Worm (Caenorhabditis elegans) whole organism, midembryonic: ENCODE results near the gene sars-1.

Experiments
- cog-1 ChIP-seq: sonication (generic microtip); optimal IDR thresholded peaks from 2 replicates; lab custom pipeline; 2016; ENCODE audit warnings: missing genetic modification characterization, missing compliant biosample characterization
- klf-2 ChIP-seq: fragments of 200-800 bp; sonication (Bioruptor generic); conservative IDR thresholded peaks from 2 replicates; pipeline ENCODE4 v1.3.6; 2022; ENCODE audit warnings: missing genetic modification reagents, missing genetic modification characterization, missing compliant biosample characterization
- med-1 ChIP-seq: sonication (generic microtip); optimal IDR thresholded peaks from 2 replicates; lab custom pipeline; 2017; ENCODE audit warnings: missing genetic modification characterization, mild to moderate bottlenecking, missing compliant biosample characterization, antibody characterized with exemption, missing genetic modification reagents; ENCODE audit not compliant: insufficient read depth
- ztf-29 ChIP-seq: fragments of 200-800 bp; sonication (Bioruptor generic); IDR thresholded peaks from 2 replicates; pipeline ENCODE4 v1.3.6; 2022; ENCODE audit warnings: missing genetic modification reagents, missing genetic modification characterization, missing compliant biosample characterization

- TF ChIP-seq cog-1 (tag; lab: Kevin White, UChicago) (no peak), ztf-29 (GFP tag; lab: Robert Waterston, UW) (no peak), klf-2 (GFP tag; lab: Robert Waterston, UW) (no peak), med-1 (GFP tag; lab: Kevin White, UChicago) (no peak)
Measured at ce11 chrIV:10036966-10037365, 33.4 kb downstream of the sars-1 start, which contains the start of gene F44D12.10.
